Fruit fly (Drosophila melanogaster): ENCODE data around the gene CG3662.

CG3662 gene

dm6 chr2L:821986-822711 lies 1.1 kb downstream of the CG3662 start:
- TF ChIP-seq CG17801 (GFP tag; optimal IDR thresholded peaks at IDR 0.05; ENCODE audit: partially characterized antibody), result peak; percentile 12

DNA sequence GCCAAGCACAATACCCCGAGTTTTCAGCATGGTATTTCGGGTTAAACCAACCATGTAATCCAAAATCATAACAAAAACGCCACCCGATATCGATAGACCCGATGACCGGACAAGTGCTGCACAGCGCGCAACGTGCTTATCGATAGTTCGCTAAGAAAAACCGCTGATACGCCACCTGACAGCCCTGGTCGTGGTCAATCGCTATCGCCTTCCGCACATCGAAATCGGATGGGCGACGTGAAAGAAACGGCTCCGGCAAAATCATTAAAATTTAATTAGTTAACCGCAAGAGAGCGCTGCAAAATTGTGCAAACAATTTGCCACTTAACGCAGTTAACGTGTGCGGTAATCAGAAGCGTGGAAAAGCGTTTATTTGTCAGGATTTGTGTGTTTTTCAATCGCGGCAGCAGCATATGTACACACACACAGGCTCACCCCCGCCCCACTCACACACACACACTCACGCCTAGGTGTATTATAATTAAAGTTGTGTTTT lies 4.7 kb downstream of the CG3662 start, which contains the start of the genes CG3862 and dock:
Gene CG3862 (minus strand): TSS at position 94 of the 496 bp plus-strand sequence.
Gene dock (plus strand): TSS at position 202 of the 496 bp plus-strand sequence.
- TF ChIP-seq CG17801 (GFP tag; optimal IDR thresholded peaks at IDR 0.05; ENCODE audit: partially characterized antibody), result peak; percentile 60

- TF ChIP-seq CG17801 (GFP tag; optimal IDR thresholded peaks at IDR 0.05; ENCODE audit: partially characterized antibody), result no peak
Measured at dm6 chr2L:826388-826787, 5.3 kb downstream of the CG3662 start.

- TF ChIP-seq CG17801 (GFP tag; optimal IDR thresholded peaks at IDR 0.05; ENCODE audit: partially characterized antibody), result no peak
Measured at dm6 chr2L:827049-827448, 6.0 kb downstream of the CG3662 start.

- TF ChIP-seq CG17801 (GFP tag; optimal IDR thresholded peaks at IDR 0.05; ENCODE audit: partially characterized antibody), result no peak
Measured at dm6 chr2L:827516-828362, 6.7 kb downstream of the CG3662 start.

DNA sequence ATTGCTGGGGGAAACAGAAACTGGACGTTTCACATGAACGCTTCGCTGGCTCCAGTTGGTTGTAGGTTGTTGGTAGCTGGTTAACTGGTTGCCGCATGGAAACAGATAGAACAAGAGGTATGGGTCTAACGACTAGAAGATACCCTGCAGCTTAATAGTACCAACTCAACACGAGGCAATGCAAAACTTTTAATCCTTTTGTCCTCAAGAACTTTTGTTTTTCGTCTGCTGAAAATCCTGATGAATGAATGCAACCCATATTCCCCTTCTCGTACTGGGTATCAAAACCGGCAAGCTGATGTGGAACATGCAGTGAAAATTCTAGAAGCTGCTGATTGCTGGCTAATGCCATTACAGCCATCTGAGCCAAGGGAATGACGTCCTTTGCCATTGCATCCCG lies 16.9 kb downstream of the CG3662 start:
- no peak for TF ChIP-seq CG17801 (GFP tag; optimal IDR thresholded peaks at IDR 0.05; ENCODE audit: partially characterized antibody)

DNA sequence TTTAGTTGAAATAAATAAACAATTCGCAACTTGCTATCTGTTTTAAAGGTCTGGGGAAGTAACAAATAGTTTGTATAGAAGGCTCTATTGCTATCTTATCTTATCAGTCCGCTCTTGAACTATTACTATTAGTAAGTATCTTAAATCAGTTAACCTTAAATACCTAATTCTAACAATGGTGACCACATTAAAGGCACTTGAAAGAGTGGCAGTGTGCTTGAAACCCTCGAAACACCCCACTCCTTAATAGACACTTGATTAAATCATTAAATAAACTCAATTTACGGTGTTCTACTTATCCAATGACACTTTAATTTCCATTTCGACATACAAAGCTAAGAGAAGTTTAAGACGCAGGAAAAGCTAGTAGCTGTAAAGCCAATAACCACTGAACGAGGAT lies 17.7 kb downstream of the CG3662 start:
- TF ChIP-seq CG17801 (GFP tag; optimal IDR thresholded peaks at IDR 0.05; ENCODE audit: partially characterized antibody), result no peak

dm6 chr2L:840022-840421 lies 18.9 kb downstream of the CG3662 start:
- no peak for TF ChIP-seq CG17801 (GFP tag; optimal IDR thresholded peaks at IDR 0.05; ENCODE audit: partially characterized antibody)

DNA sequence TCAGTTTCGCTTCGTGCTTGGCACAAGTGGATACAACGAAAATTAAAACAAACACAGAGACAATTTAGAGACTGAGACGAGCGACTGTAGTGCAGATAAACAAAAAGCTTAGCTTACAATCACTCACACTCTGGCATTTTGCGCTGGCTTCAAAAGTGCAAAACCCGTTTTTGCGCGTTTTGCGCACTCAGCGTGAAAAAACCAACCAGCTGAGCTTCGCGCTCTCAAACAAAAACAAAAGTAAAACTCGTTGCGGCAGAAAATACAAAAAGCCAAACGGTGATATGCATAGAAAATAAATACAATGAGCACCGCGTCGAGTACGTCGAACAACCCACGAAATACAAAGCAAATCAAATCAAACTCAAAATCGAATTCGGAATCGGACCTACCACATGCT lies 19.6 kb downstream of the CG3662 start:
- no peak for TF ChIP-seq CG17801 (GFP tag; optimal IDR thresholded peaks at IDR 0.05; ENCODE audit: partially characterized antibody)

- peak; percentile 94 for TF ChIP-seq CG17801 (GFP tag; optimal IDR thresholded peaks at IDR 0.05; ENCODE audit: partially characterized antibody)
Measured at dm6 chr2L:841708-842107, 20.6 kb downstream of the CG3662 start.

- no peak for TF ChIP-seq CG17801 (GFP tag; optimal IDR thresholded peaks at IDR 0.05; ENCODE audit: partially characterized antibody)
Measured at dm6 chr2L:842873-843272, 21.8 kb downstream of the CG3662 start.

DNA sequence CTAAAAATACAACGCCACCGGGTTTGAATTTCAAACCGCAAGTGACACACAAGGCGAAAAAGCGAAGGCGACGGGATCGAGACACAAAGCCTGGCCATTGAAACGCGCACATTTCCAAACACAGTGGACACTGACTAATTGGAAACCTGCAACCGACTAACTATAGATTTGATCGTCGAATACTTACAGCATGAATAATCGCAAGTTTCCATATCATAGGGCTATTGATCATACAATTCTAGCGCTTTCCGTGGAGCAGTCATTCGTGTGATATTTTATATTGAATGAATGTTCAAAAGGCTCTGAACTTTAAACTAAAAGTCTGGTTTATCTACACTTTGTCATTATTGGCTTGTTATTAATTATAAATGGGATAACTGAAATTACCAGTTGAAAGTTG lies 22.2 kb downstream of the CG3662 start:
- no peak for TF ChIP-seq CG17801 (GFP tag; optimal IDR thresholded peaks at IDR 0.05; ENCODE audit: partially characterized antibody)

DNA sequence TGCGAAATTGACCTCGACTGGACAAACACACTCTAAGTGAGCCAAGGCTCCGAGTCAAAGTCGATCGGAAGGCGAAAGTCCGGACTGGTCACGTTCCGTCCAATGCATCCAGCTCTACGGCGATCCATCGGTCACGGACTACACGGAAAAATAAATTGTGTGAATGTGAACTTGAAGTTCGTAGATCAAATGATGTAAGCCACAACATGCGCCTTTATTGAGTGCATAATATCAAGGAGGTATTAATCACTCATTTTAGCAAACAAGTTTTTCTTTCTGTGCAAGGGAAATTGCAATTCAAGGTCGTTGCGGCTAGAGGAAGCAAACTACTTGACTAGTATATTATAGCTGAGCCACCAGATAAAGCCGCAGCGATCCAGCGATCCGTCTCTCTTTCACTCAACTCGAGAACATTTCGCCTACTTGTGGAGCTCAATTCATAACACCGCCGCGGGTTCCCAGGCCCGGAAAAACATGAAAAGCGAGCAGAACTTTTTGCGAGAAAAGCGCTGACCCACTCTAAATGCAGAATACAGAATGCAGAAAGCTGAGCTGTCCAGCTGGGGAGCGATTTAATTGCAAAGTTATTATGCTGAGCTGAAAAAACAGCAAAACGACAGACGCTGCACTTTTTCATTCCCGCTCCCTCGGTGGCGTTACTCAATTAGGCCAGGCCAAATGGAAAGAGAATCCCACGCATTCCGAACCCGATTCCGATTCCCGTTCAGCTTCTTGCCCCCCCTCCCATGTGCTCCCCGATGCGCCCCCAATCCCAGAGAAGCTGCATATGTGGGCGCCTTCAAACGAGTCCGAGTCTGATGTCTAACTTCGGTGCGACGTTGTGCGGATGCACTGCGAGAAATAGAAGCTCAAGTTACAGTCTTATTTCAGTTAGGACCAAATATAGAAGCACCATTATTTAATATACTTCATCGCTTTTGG lies 23.0 kb downstream of the CG3662 start:
- peak; percentile 9 for TF ChIP-seq CG17801 (GFP tag; optimal IDR thresholded peaks at IDR 0.05; ENCODE audit: partially characterized antibody)

DNA sequence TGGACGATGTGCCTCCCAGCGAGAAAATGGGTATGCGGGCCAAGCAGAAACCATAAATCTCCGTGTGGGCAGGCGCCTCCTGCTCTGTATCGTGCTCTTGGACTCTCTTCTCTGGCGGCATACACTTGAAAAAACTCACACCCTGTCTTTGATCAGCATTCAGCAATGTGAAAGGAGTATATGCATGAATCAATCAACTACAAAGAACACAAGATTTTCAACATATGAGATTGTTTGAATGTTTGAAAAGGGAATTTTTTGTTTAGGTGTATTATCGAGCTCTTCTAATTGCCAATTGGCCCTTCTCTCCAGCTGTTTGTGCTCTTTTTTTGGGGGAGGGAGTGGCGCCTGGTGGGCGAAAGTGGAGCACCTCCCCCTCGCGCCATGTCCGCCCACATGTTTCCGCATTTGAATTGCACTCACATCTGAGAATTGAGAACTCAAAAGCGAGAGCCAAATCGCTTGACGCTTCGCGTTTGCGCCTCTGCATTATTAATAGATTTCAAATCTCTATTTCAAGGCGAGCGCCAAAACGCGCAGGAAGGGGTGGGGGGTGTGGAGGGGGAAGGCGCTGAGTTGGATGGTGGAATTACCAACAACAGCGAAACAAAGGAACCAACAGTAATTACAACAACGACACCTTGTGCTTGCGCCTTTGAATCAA lies 24.4 kb downstream of the CG3662 start:
- TF ChIP-seq CG17801 (GFP tag; optimal IDR thresholded peaks at IDR 0.05; ENCODE audit: partially characterized antibody), result no peak

Data from ovary, adult (tissue).